Worm (Caenorhabditis elegans) whole organism, mixed stage, embryonic: ENCODE measurements around the gene col-19.

Experiments
- M03D4.4 ChIP-seq: sonication (generic microtip); optimal IDR thresholded peaks from 2 replicates; lab custom pipeline; 2017; ENCODE audit warnings: mild to moderate bottlenecking, missing genetic modification characterization, missing compliant biosample characterization
- bed-3 ChIP-seq: fragments of 200-800 bp; sonication (Bioruptor generic); optimal IDR thresholded peaks from 3 replicates; lab custom pipeline; 2018; ENCODE audit warnings: mild to moderate bottlenecking, missing genetic modification characterization, moderate library complexity, missing compliant biosample characterization
- blmp-1 ChIP-seq: fragments of 150-350 bp; optimal IDR thresholded peaks from 2 replicates; lab custom pipeline; 2014; ENCODE audit warnings: missing biosample characterization, missing genetic modification characterization
- ceh-39 ChIP-seq: fragments of 150-350 bp; optimal IDR thresholded peaks from 2 replicates; lab custom pipeline; 2014; ENCODE audit warnings: missing biosample characterization, missing genetic modification characterization
- ceh-43 ChIP-seq: fragments of 200-800 bp; sonication (Bioruptor generic); optimal IDR thresholded peaks from 2 replicates; lab custom pipeline; 2018; ENCODE audit warnings: mild to moderate bottlenecking, missing genetic modification characterization, moderate library complexity, missing compliant biosample characterization
- ceh-83 ChIP-seq: fragments of 200-800 bp; sonication (Bioruptor generic); optimal IDR thresholded peaks from 2 replicates; lab custom pipeline; 2018; ENCODE audit warnings: mild to moderate bottlenecking, missing genetic modification characterization, missing compliant biosample characterization
- ces-1 ChIP-seq: fragments of 150-350 bp; optimal IDR thresholded peaks from 2 replicates; lab custom pipeline; 2014; ENCODE audit warnings: missing biosample characterization, missing genetic modification reagents, missing genetic modification characterization
- cnd-1 ChIP-seq: fragments of 200-800 bp; sonication (Bioruptor generic); optimal IDR thresholded peaks from 2 replicates; lab custom pipeline; 2018; ENCODE audit warnings: mild to moderate bottlenecking, missing genetic modification characterization, missing compliant biosample characterization
- drap-1 ChIP-seq: fragments of 200-800 bp; sonication (Bioruptor generic); optimal IDR thresholded peaks from 3 replicates; lab custom pipeline; 2018; ENCODE audit warnings: mild to moderate bottlenecking, missing genetic modification characterization, missing compliant biosample characterization
- elt-1 ChIP-seq: sonication (generic microtip); optimal IDR thresholded peaks from 2 replicates; lab custom pipeline; 2017; ENCODE audit warnings: missing genetic modification characterization, mild to moderate bottlenecking, missing compliant biosample characterization, antibody characterized with exemption, moderate library complexity, borderline replicate concordance; ENCODE audit not compliant: insufficient read depth
- elt-3 ChIP-seq: fragments of 150-350 bp; optimal IDR thresholded peaks from 2 replicates; lab custom pipeline; 2014; ENCODE audit warnings: missing biosample characterization, missing genetic modification characterization
- flh-1 ChIP-seq: fragments of 200-800 bp; sonication (Bioruptor generic); optimal IDR thresholded peaks from 2 replicates; lab custom pipeline; 2018; ENCODE audit warnings: mild to moderate bottlenecking, missing genetic modification characterization, moderate library complexity, missing compliant biosample characterization
- ham-2 ChIP-seq: fragments of 200-800 bp; sonication (Bioruptor generic); optimal IDR thresholded peaks from 2 replicates; lab custom pipeline; 2018; ENCODE audit warnings: mild to moderate bottlenecking, missing genetic modification characterization, missing compliant biosample characterization
- hlh-1 ChIP-seq: fragments of 150-350 bp; optimal IDR thresholded peaks from 2 replicates; lab custom pipeline; 2014; ENCODE audit warnings: missing biosample characterization, missing genetic modification reagents, missing genetic modification characterization
- lin-13 ChIP-seq: fragments of 150-350 bp; optimal IDR thresholded peaks from 2 replicates; lab custom pipeline; 2014; ENCODE audit warnings: missing biosample characterization, missing genetic modification characterization
- lin-32 ChIP-seq: fragments of 200-800 bp; sonication (Bioruptor generic); optimal IDR thresholded peaks from 2 replicates; lab custom pipeline; 2018; ENCODE audit warnings: mild to moderate bottlenecking, missing genetic modification characterization, missing compliant biosample characterization
- lsy-2 ChIP-seq: fragments of 150-350 bp; optimal IDR thresholded peaks from 2 replicates; lab custom pipeline; 2014; ENCODE audit warnings: missing biosample characterization, missing genetic modification characterization
- mab-5 ChIP-seq: fragments of 150-350 bp; optimal IDR thresholded peaks from 2 replicates; lab custom pipeline; 2014; ENCODE audit warnings: missing biosample characterization, missing genetic modification characterization
- mep-1 ChIP-seq: fragments of 150-350 bp; optimal IDR thresholded peaks from 2 replicates; lab custom pipeline; 2017; ENCODE audit warnings: missing biosample characterization, missing genetic modification reagents, missing genetic modification characterization, inconsistent platforms
- mls-2 ChIP-seq: sonication (generic microtip); optimal IDR thresholded peaks from 2 replicates; lab custom pipeline; 2016; ENCODE audit warnings: mild to moderate bottlenecking, missing genetic modification characterization, moderate library complexity, missing compliant biosample characterization
- nhr-12 ChIP-seq: fragments of 150-350 bp; optimal IDR thresholded peaks from 2 replicates; lab custom pipeline; 2014; ENCODE audit warnings: missing biosample characterization, missing genetic modification characterization
- nhr-2 ChIP-seq: fragments of 150-350 bp; optimal IDR thresholded peaks from 2 replicates; lab custom pipeline; 2014; ENCODE audit warnings: missing biosample characterization, missing genetic modification characterization
- nhr-237 ChIP-seq: fragments of 150-350 bp; optimal IDR thresholded peaks from 2 replicates; lab custom pipeline; 2014; ENCODE audit warnings: missing biosample characterization, missing genetic modification characterization
- nhr-28 ChIP-seq: fragments of 150-350 bp; optimal IDR thresholded peaks from 2 replicates; lab custom pipeline; 2014; ENCODE audit warnings: missing biosample characterization, missing genetic modification characterization
- nhr-76 ChIP-seq: sonication (generic microtip); optimal IDR thresholded peaks from 2 replicates; lab custom pipeline; 2017; ENCODE audit warnings: missing biosample characterization, missing genetic modification characterization
- pha-4 ChIP-seq: fragments of 150-350 bp; optimal IDR thresholded peaks from 2 replicates; lab custom pipeline; 2018; ENCODE audit warnings: missing biosample characterization, missing genetic modification reagents, missing genetic modification characterization
- sem-2 ChIP-seq: fragments of 200-800 bp; sonication (Bioruptor generic); optimal IDR thresholded peaks from 2 replicates; lab custom pipeline; 2018; ENCODE audit warnings: mild to moderate bottlenecking, missing genetic modification characterization, missing compliant biosample characterization
- snpc-4 ChIP-seq: fragments of 150-350 bp; optimal IDR thresholded peaks from 2 replicates; lab custom pipeline; 2014; ENCODE audit warnings: missing biosample characterization, missing genetic modification characterization
- sptf-1 ChIP-seq: sonication (generic microtip); optimal IDR thresholded peaks from 2 replicates; lab custom pipeline; 2017; ENCODE audit warnings: mild to moderate bottlenecking, missing genetic modification characterization, moderate library complexity, missing compliant biosample characterization
- tbx-8 ChIP-seq: fragments of 200-800 bp; sonication (Bioruptor generic); optimal IDR thresholded peaks from 2 replicates; lab custom pipeline; 2018; ENCODE audit warnings: mild to moderate bottlenecking, missing genetic modification characterization, moderate library complexity, missing compliant biosample characterization
- unc-120 ChIP-seq: sonication (generic microtip); optimal IDR thresholded peaks from 2 replicates; lab custom pipeline; 2017; ENCODE audit warnings: missing genetic modification characterization, missing compliant biosample characterization; ENCODE audit not compliant: poor library complexity, severe bottlenecking
- unc-39 ChIP-seq: fragments of 150-350 bp; optimal IDR thresholded peaks from 2 replicates; lab custom pipeline; 2014; ENCODE audit warnings: missing biosample characterization, missing genetic modification characterization
- unc-62 ChIP-seq: fragments of 150-350 bp; optimal IDR thresholded peaks from 2 replicates; lab custom pipeline; 2014; ENCODE audit warnings: missing biosample characterization, missing genetic modification reagents, missing genetic modification characterization
- zip-8 ChIP-seq: fragments of 150-350 bp; optimal IDR thresholded peaks from 2 replicates; lab custom pipeline; 2014; ENCODE audit warnings: missing biosample characterization, missing genetic modification characterization
- ztf-11 ChIP-seq: fragments of 150-350 bp; optimal IDR thresholded peaks from 2 replicates; lab custom pipeline; 2014; ENCODE audit warnings: missing biosample characterization, missing genetic modification characterization

Gene col-19

DNA sequence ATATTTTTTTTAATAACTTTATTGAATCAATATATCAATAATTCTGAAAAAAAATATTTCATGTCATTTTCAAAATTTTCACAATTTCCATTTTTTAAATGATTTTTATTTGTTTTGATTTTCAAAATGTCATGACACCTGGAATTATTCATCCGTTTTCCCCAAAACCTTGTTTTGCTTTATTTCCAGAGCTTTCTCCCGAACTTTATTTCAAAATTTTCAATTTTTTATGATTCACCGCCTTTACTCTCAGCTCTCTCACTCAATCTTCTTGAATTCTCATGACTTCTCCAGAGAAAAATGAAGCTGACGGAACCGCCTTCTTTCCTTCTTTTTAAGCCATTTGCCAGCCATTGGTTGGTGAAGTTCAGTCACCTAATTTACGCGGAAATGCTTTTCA, 16.9 kb upstream of the col-19 start, which contains the start of gene R04A9.1:
R04A9.1 (plus strand) TSS at position 301 of the 400 bp plus-strand sequence.
- TF ChIP-seq nhr-28 (tag; lab: Kevin White, UChicago) (no peak), nhr-12 (tag; lab: Kevin White, UChicago) (no peak), lsy-2 (tag; lab: Kevin White, UChicago) (no peak), lin-32 (GFP tag; lab: Kevin White, UChicago) (no peak), elt-1 (tag; lab: Kevin White, UChicago) (no peak), elt-3 (no peak), sptf-1 (no peak), hlh-1 (no peak), unc-120 (tag; lab: Kevin White, UChicago) (no peak), drap-1 (GFP tag; lab: Kevin White, UChicago) (no peak), unc-39 (no peak)

DNA sequence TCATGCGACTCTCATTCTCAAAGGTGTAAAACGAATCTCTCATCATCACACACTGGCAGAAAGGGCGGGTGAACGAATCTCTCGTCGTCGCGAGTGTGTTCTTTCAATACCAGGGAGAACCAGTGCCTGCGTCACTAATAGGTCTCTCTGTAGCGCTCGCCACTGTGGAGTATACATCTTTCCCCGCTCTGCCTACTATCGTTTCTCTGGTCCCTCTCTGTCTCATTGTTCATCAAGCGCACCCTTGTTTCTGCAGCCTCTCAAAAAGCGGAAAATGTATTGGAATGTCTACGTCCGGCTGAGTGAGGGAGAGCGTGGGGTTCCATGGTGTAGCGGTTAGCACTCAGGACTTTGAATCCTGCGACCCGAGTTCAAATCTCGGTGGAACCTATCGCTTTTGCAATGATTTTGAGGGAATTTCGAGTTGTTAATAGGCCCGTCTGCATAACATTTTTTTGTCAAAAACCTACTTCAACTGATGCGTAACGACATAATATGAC, 11.4 kb upstream of the col-19 start:
- TF ChIP-seq zip-8 (tag; lab: Kevin White, UChicago), result no peak
- no peak for TF ChIP-seq snpc-4
- TF ChIP-seq ceh-39 (tag; lab: Kevin White, UChicago), result peak; percentile 4
- TF ChIP-seq mab-5 (tag; lab: Kevin White, UChicago), result peak; percentile 38
- TF ChIP-seq nhr-12 (tag; lab: Kevin White, UChicago), result no peak
- TF ChIP-seq nhr-2 (tag; lab: Kevin White, UChicago), result peak; percentile 24
- peak; percentile 91 for TF ChIP-seq ceh-83
- TF ChIP-seq flh-1 (GFP tag; lab: Kevin White, UChicago), result peak; percentile 73
- no peak for TF ChIP-seq blmp-1 (tag; lab: Kevin White, UChicago)
- peak; percentile 80 for TF ChIP-seq ceh-43
- TF ChIP-seq ces-1 (GFP tag; lab: Kevin White, UChicago), result peak; percentile 88
- TF ChIP-seq M03D4.4, result peak; percentile 90
- TF ChIP-seq unc-39, result peak; percentile 75
- TF ChIP-seq mls-2 (tag; lab: Kevin White, UChicago), result peak; percentile 96
- TF ChIP-seq lin-32 (GFP tag; lab: Kevin White, UChicago), result peak; percentile 85
- TF ChIP-seq drap-1 (GFP tag; lab: Kevin White, UChicago), result peak; percentile 94
- peak; percentile 40 for TF ChIP-seq lin-13 (tag; lab: Kevin White, UChicago)
- peak; percentile 41 for TF ChIP-seq nhr-76 (tag; lab: Kevin White, UChicago)
- peak; percentile 75 for TF ChIP-seq bed-3 (GFP tag; lab: Kevin White, UChicago)
- peak; percentile 88 for TF ChIP-seq nhr-237 (tag; lab: Kevin White, UChicago)
- peak; percentile 9 for TF ChIP-seq elt-3
- TF ChIP-seq nhr-28 (tag; lab: Kevin White, UChicago), result peak; percentile 58
- TF ChIP-seq ham-2 (GFP tag; lab: Kevin White, UChicago), result peak; percentile 95
- peak; percentile 57 for TF ChIP-seq unc-62
- TF ChIP-seq tbx-8 (GFP tag; lab: Kevin White, UChicago), result peak; percentile 75
- peak; percentile 24 for TF ChIP-seq hlh-1
- no peak for TF ChIP-seq elt-1 (tag; lab: Kevin White, UChicago)
- TF ChIP-seq cnd-1 (tag; lab: Kevin White, UChicago), result peak; percentile 87
- TF ChIP-seq ztf-11 (tag; lab: Kevin White, UChicago), result peak; percentile 74
- peak; percentile 86 for TF ChIP-seq mep-1 (tag; lab: Kevin White, UChicago)
- peak; percentile 93 for TF ChIP-seq sptf-1
- TF ChIP-seq lsy-2 (tag; lab: Kevin White, UChicago), result peak; percentile 39
- peak; percentile 87 for TF ChIP-seq unc-120 (tag; lab: Kevin White, UChicago)
- peak; percentile 77 for TF ChIP-seq pha-4
- TF ChIP-seq sem-2 (GFP tag; lab: Kevin White, UChicago), result peak; percentile 84

DNA sequence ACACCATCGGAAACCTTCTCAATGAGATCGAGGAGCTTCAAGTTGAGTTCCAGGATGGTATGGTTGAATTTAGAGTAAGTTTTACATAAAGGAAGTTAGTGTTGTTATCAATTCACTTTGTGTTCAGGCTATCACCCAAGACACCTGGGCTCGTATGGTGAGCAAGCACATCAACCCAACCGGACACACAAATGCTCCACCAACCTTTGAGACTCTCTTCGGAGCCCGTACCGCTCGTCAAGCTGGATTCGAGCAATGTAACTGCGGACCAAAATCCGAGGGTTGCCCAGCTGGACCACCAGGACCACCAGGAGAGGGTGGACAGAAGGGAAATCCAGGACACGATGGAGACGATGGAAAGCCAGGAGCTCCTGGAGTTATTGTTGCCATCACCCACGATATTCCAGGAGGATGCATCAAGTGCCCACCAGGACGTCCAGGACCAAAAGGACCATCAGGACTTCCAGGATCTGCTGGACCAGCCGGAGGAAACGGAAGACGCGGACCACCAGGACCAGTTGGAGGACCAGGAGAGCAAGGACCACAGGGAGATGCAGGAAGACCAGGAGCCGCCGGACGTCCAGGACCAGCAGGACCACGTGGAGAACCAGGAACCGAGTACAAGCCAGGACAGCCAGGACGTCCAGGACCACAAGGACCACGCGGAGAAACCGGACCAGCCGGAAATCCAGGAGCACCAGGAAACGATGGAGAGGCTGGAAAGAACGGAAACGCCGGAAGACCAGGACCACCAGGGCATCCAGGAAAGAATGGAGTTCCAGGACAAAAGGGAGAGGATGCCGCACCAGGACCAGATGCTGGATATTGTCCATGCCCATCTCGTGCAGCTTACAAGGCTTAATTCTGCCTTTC, 514 bp downstream of the col-19 start:
- TF ChIP-seq nhr-76 (tag; lab: Kevin White, UChicago) (no peak), tbx-8 (GFP tag; lab: Kevin White, UChicago) (no peak), mls-2 (tag; lab: Kevin White, UChicago) (no peak), elt-1 (tag; lab: Kevin White, UChicago) (no peak)
